Worm (Caenorhabditis elegans): ENCODE measurements around the gene his-72.

The his-72 gene

ce11 chrIII:12335400-12335994 lies 33.4 kb downstream of the his-72 start (continued):
- TF ChIP-seq ztf-11 (tag; optimal IDR thresholded peaks at IDR 0.05) (no peak), unc-86 (tag; optimal IDR thresholded peaks at IDR 0.05) (no peak), C16A3.4 (tag; optimal IDR thresholded peaks at IDR 0.05) (peak; percentile 44), unc-30 (tag; optimal IDR thresholded peaks at IDR 0.05) (no peak), lin-39 (tag; optimal IDR thresholded peaks at IDR 0.05) (no peak), sptf-1 (tag; optimal IDR thresholded peaks at IDR 0.05) (no peak), nhr-85 (tag) (peak; percentile 93), egl-13 (tag; optimal IDR thresholded peaks at IDR 0.05) (no peak), ceh-88 (GFP tag; IDR thresholded peaks at IDR 0.05) (no peak)

ce11 chrIII:12334268-12334667 lies 34.6 kb downstream of the his-72 start:
- TF ChIP-seq nhr-20 (tag; optimal IDR thresholded peaks at IDR 0.05) (no peak), efl-1 (optimal IDR thresholded peaks at IDR 0.05) (no peak), efl-1 (GFP tag; optimal IDR thresholded peaks at IDR 0.05 in 1 of 2) (peak in 1 of 2 experiments; percentile 46)

DNA sequence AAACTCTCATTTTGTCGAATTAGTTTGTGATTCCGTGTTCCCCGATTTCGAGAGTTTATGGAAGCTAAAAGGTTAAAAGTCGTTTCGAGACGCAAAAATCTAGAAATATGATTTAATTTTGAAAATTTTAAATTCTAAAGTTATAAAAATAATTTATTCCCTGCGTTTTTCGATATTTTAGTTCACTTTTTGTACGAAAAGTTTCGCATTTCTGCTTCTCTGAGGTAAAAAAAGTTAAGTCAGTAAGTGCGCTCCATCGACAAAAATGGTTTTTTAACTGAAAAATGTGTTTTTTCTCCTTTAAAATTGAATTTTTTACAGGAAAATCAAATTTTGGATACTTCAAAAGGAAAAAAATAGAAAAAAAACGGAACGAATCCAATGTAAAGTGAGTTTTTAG lies 35.4 kb downstream of the his-72 start, which contains the start of gene zip-1:
zip-1 (plus strand) TSS at position 301 of the 400 bp plus-strand sequence.
- no peak for TF ChIP-seq nhr-84 (tag; optimal IDR thresholded peaks at IDR 0.05)
- no peak for TF ChIP-seq F16B12.6 (tag; optimal IDR thresholded peaks at IDR 0.05)
- TF ChIP-seq dsc-1 (tag; optimal IDR thresholded peaks at IDR 0.05), result no peak
- no peak for TF ChIP-seq ces-1 (GFP tag; optimal IDR thresholded peaks at IDR 0.05)
- no peak for TF ChIP-seq xbp-1 (tag; optimal IDR thresholded peaks at IDR 0.05)
- no peak for TF ChIP-seq egl-13 (tag; optimal IDR thresholded peaks at IDR 0.05)
- TF ChIP-seq ztf-4 (tag; optimal IDR thresholded peaks at IDR 0.05), result no peak
- no peak for TF ChIP-seq skn-1 (tag; optimal IDR thresholded peaks at IDR 0.05)
- TF ChIP-seq nhr-11 (tag; optimal IDR thresholded peaks at IDR 0.05), result no peak
- no peak for TF ChIP-seq nhr-28 (tag; optimal IDR thresholded peaks at IDR 0.05)
- TF ChIP-seq ztf-11 (tag; optimal IDR thresholded peaks at IDR 0.05), result no peak
- no peak for TF ChIP-seq isw-1 (GFP tag; IDR thresholded peaks at IDR 0.05)
- no peak for TF ChIP-seq Y116A8C.19 (tag; optimal IDR thresholded peaks at IDR 0.05; ENCODE audit: borderline replicate concordance)
- no peak for TF ChIP-seq nhr-77 (tag; optimal IDR thresholded peaks at IDR 0.05)
- no peak for TF ChIP-seq lin-14 (GFP tag; optimal IDR thresholded peaks at IDR 0.05)
- TF ChIP-seq egl-27 (tag; optimal IDR thresholded peaks at IDR 0.05), result no peak
- no peak for TF ChIP-seq sox-4 (tag; optimal IDR thresholded peaks at IDR 0.05)
- TF ChIP-seq irx-1 (tag; optimal IDR thresholded peaks at IDR 0.05), result no peak

ce11 chrIII:12331300-12331699 lies 37.5 kb downstream of the his-72 start:
- TF ChIP-seq ztf-4 (tag; optimal IDR thresholded peaks at IDR 0.05) (no peak), C04F5.9 (tag; optimal IDR thresholded peaks at IDR 0.05) (no peak), unc-62 (GFP tag; optimal IDR thresholded peaks at IDR 0.05) (no peak), nhr-237 (tag; optimal IDR thresholded peaks at IDR 0.05) (no peak), F16B12.6 (tag; optimal IDR thresholded peaks at IDR 0.05) (no peak), pqm-1 (tag; optimal IDR thresholded peaks at IDR 0.05) (no peak), mab-9 (GFP tag; IDR thresholded peaks at IDR 0.05) (no peak), nhr-85 (tag) (no peak), ceh-63 (GFP tag; optimal IDR thresholded peaks at IDR 0.05) (no peak), nhr-47 (tag; optimal IDR thresholded peaks at IDR 0.05) (no peak)

- TF ChIP-seq hpl-2 (GFP tag; optimal IDR thresholded peaks at IDR 0.05) (peak; percentile 16), F16B12.6 (tag; optimal IDR thresholded peaks at IDR 0.05) (no peak), lin-14 (GFP tag; optimal IDR thresholded peaks at IDR 0.05) (peak; percentile 41), snu-23 (GFP tag; optimal IDR thresholded peaks at IDR 0.05) (peak; percentile 24), dpl-1 (GFP tag; optimal IDR thresholded peaks at IDR 0.05) (no peak), blmp-1 (tag; optimal IDR thresholded peaks at IDR 0.05) (peak; percentile 40), elt-2 (tag; optimal IDR thresholded peaks at IDR 0.05) (peak; percentile 53), xbp-1 (tag; optimal IDR thresholded peaks at IDR 0.05) (no peak), lin-35 (GFP tag; optimal IDR thresholded peaks at IDR 0.05) (peak in 1 of 2 experiments; percentile 39), unc-30 (tag; optimal IDR thresholded peaks at IDR 0.05) (no peak), elt-3 (tag; optimal IDR thresholded peaks at IDR 0.05) (peak in 3 of 6 experiments; percentile 16 to 73 (median 31))
These were observed 41.3 kb downstream of the his-72 start, which contains the start of the genes zip-12 and Y75B8A.63 for ce11 chrIII:12327528-12327997. TSS of gene zip-12 (plus strand) at chrIII:12327914. TSS of gene Y75B8A.63 (plus strand) at chrIII:12327947.

Data from whole organism, L1 larva.